Worm (Caenorhabditis elegans): ENCODE data around the gene col-125.
"Not testable (repeated sequence)": the region's sequence is repeated elsewhere in the genome, so short reads cannot be mapped to it uniquely, and the experiment has no call there.

The col-125 gene

ce11 chrIV:11247434-11247833 is 22.1 kb downstream of the col-125 start:
- TF ChIP-seq C16A3.4 (tag; optimal IDR thresholded peaks at IDR 0.05) (peak; percentile 26), aha-1 (tag; optimal IDR thresholded peaks at IDR 0.05) (no peak)

ce11 chrIV:11248031-11248631 is 22.8 kb downstream of the col-125 start, which contains the start of gene C05C12.4:
TSS of gene C05C12.4 (minus strand) at chrIV:11248081.
- TF ChIP-seq nhr-47 (tag; optimal IDR thresholded peaks at IDR 0.05) (no peak), elt-2 (tag; optimal IDR thresholded peaks at IDR 0.05) (peak; percentile 18), lin-15B (tag; optimal IDR thresholded peaks at IDR 0.05) (no peak), snpc-4 (tag; optimal IDR thresholded peaks at IDR 0.05) (no peak), efl-1 (optimal IDR thresholded peaks at IDR 0.05) (no peak), efl-1 (GFP tag; optimal IDR thresholded peaks at IDR 0.05 in 1 of 2) (peak in 1 of 2 experiments; percentile 14), egl-27 (tag; optimal IDR thresholded peaks at IDR 0.05) (no peak)

- not testable (repeated sequence) for TF ChIP-seq efl-1 (optimal IDR thresholded peaks at IDR 0.05)
- peak in 1 of 2 experiments; percentile 8 for TF ChIP-seq efl-1 (GFP tag; optimal IDR thresholded peaks at IDR 0.05 in 1 of 2)
Measured at ce11 chrIV:11253689-11254088, 28.4 kb downstream of the col-125 start, which contains the start of gene C05C12.1. TSS of gene C05C12.1 (plus strand) at chrIV:11253989.

- TF ChIP-seq fos-1 (tag; optimal IDR thresholded peaks at IDR 0.05) = no peak
- no peak for TF ChIP-seq isw-1 (GFP tag; IDR thresholded peaks at IDR 0.05)
- TF ChIP-seq elt-2 (tag; optimal IDR thresholded peaks at IDR 0.05) = peak; percentile 66
- TF ChIP-seq blmp-1 (tag; optimal IDR thresholded peaks at IDR 0.05) = no peak
- no peak for TF ChIP-seq ztf-4 (tag; optimal IDR thresholded peaks at IDR 0.05)
- no peak for TF ChIP-seq F16B12.6 (tag; optimal IDR thresholded peaks at IDR 0.05)
- no peak for TF ChIP-seq jun-1 (tag; optimal IDR thresholded peaks at IDR 0.05)
- no peak for TF ChIP-seq ceh-63 (GFP tag; optimal IDR thresholded peaks at IDR 0.05)
- TF ChIP-seq fkh-10 (GFP tag; optimal IDR thresholded peaks at IDR 0.05) = no peak
- no peak for TF ChIP-seq efl-3 (GFP tag; optimal IDR thresholded peaks at IDR 0.05)
- TF ChIP-seq lin-13 (GFP tag; optimal IDR thresholded peaks at IDR 0.05) = no peak
- TF ChIP-seq C34B4.2 (tag; optimal IDR thresholded peaks at IDR 0.05) = no peak
- TF ChIP-seq lin-14 (GFP tag; optimal IDR thresholded peaks at IDR 0.05) = no peak
- TF ChIP-seq tlp-1 (tag; optimal IDR thresholded peaks at IDR 0.05) = peak; percentile 7
- no peak for TF ChIP-seq sup-37 (GFP tag; optimal IDR thresholded peaks at IDR 0.05)
- TF ChIP-seq snu-23 (GFP tag; optimal IDR thresholded peaks at IDR 0.05) = no peak
- no peak for TF ChIP-seq pag-3 (tag; optimal IDR thresholded peaks at IDR 0.05; ENCODE audit: borderline replicate concordance, insufficient read depth)
- TF ChIP-seq vab-15 (tag; optimal IDR thresholded peaks at IDR 0.05) = no peak
- no peak for TF ChIP-seq unc-86 (tag; optimal IDR thresholded peaks at IDR 0.05)
- no peak for TF ChIP-seq lsy-2 (tag; optimal IDR thresholded peaks at IDR 0.05)
- no peak for TF ChIP-seq snpc-4 (tag; optimal IDR thresholded peaks at IDR 0.05)
- no peak for TF ChIP-seq mab-9 (GFP tag; IDR thresholded peaks at IDR 0.05)
- peak; percentile 73 for TF ChIP-seq pqm-1 (tag; optimal IDR thresholded peaks at IDR 0.05)
Measured at ce11 chrIV:11257476-11257875, 32.2 kb downstream of the col-125 start.

- no peak for TF ChIP-seq ama-1 (optimal IDR thresholded peaks at IDR 0.05)
- TF ChIP-seq ztf-11 (tag; optimal IDR thresholded peaks at IDR 0.05) = no peak
- no peak for TF ChIP-seq efl-1 (optimal IDR thresholded peaks at IDR 0.05)
- peak in 1 of 2 experiments; percentile 49 for TF ChIP-seq efl-1 (GFP tag; optimal IDR thresholded peaks at IDR 0.05 in 1 of 2)
- TF ChIP-seq elt-2 (tag; optimal IDR thresholded peaks at IDR 0.05) = peak; percentile 52
- TF ChIP-seq irx-1 (tag; optimal IDR thresholded peaks at IDR 0.05) = no peak
Measured at ce11 chrIV:11259485-11259972, 34.2 kb downstream of the col-125 start, which contains the start of gene gtl-1. TSS of gene gtl-1 (minus strand) at chrIV:11259535.

All from whole organism, L1 larva.